Worm (Caenorhabditis elegans) whole organism, L3 larva: ENCODE measurements around the gene saps-1.

ENCODE experiments used
- ceh-9 ChIP-seq: sonication (generic microtip); optimal IDR thresholded peaks from 2 replicates; lab custom pipeline; 2018; ENCODE audit warnings: missing biosample characterization, missing genetic modification characterization
- nhr-11 ChIP-seq: fragments of 150-350 bp; optimal IDR thresholded peaks from 2 replicates; lab custom pipeline; 2014; ENCODE audit warnings: missing biosample characterization, missing genetic modification characterization
- nhr-237 ChIP-seq: fragments of 150-350 bp; optimal IDR thresholded peaks from 2 replicates; lab custom pipeline; 2014; ENCODE audit warnings: missing biosample characterization, missing genetic modification characterization
- unc-62 ChIP-seq: fragments of 150-350 bp; sonication (generic microtip); optimal IDR thresholded peaks from 4 replicates; lab custom pipeline; 2014; ENCODE audit warnings: missing biosample characterization, missing genetic modification reagents, missing genetic modification characterization

ce11 chrII:11283013-11283412, 14.5 kb upstream of the saps-1 start:
- TF ChIP-seq unc-62 (GFP tag; lab: Kevin White, UChicago) (no peak), ceh-9 (no peak), nhr-11 (tag; lab: Kevin White, UChicago) (no peak), nhr-237 (no peak)
